Fruit fly (Drosophila melanogaster): Measurements from ENCODE around the gene Dys.
A peak's percentile ranks its signal among the peaks of the same experiment; 100 is the strongest.

Dys gene

DNA sequence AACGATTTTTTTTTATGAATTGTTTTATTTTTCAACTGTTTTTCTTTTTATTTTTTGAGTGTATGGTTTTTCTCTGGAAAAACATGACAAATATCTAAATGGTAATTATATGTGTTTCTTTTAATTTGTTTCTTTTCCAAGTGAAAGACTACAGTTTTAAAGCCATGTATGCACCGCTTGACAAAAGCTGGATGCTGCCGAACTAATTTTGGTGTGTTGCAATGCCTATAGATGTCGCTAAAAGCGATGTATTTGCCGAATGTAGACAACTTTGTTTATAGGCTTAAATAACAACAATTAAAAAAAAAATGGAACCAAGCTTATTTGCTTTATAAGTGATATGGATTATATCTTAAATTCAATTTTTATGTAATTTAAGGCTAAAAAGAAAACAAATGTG is 30.1 kb downstream of the Dys start, which contains the start of gene CG15025 (continued):
- TF ChIP-seq CG9817 (tag; optimal IDR thresholded peaks at IDR 0.05) = peak; percentile 50
- TF ChIP-seq CG18011 (GFP tag; optimal IDR thresholded peaks at IDR 0.05) = peak; percentile 97
- TF ChIP-seq Dek (tag; optimal IDR thresholded peaks at IDR 0.05) = peak; percentile 29
- TF ChIP-seq slp2 (GFP tag; optimal IDR thresholded peaks at IDR 0.05) = peak; percentile 7
- no peak for TF ChIP-seq mirr (GFP tag; optimal IDR thresholded peaks at IDR 0.05)
- TF ChIP-seq Bgb (GFP tag; IDR thresholded peaks at IDR 0.05; ENCODE audit: partially characterized antibody) = peak; percentile 69
- 0 out of 2 replicates have a peak, but pooled peaks have one; percentile 26 for TF ChIP-seq al (GFP tag; IDR thresholded peaks at IDR 0.05)
- TF ChIP-seq ro (GFP tag; IDR thresholded peaks at IDR 0.05) = no peak
- TF ChIP-seq unpg (GFP tag; optimal IDR thresholded peaks at IDR 0.05) = peak; percentile 16
- TF ChIP-seq CG6689 (GFP tag; IDR thresholded peaks at IDR 0.05) = no peak
- TF ChIP-seq HmgZ (tag; optimal IDR thresholded peaks at IDR 0.05) = peak; percentile 20
- TF ChIP-seq klu (GFP tag; IDR thresholded peaks at IDR 0.05) = 0 out of 2 replicates have a peak, but pooled peaks have one; percentile 13
- TF ChIP-seq CG16813 (GFP tag; IDR thresholded peaks at IDR 0.05; ENCODE audit: partially characterized antibody) = peak; percentile 54
- peak; percentile 8 for TF ChIP-seq CG12659 (GFP tag; optimal IDR thresholded peaks at IDR 0.05)
- TF ChIP-seq CG8944 (GFP tag; optimal IDR thresholded peaks at IDR 0.05) = peak; percentile 31
- peak; percentile 10 for TF ChIP-seq Chrac-16 (GFP tag; optimal IDR thresholded peaks at IDR 0.05)
- TF ChIP-seq PHDP (tag; optimal IDR thresholded peaks at IDR 0.05) = peak; percentile 24
- TF ChIP-seq CG7372 (GFP tag; IDR thresholded peaks at IDR 0.05) = peak; percentile 12; the same call in 1 of the 2 replicates
- peak in 1 of 2 experiments; percentile 22 for TF ChIP-seq Pdp1 (GFP tag; optimal IDR thresholded peaks at IDR 0.05)
- no peak for TF ChIP-seq Taf1 (GFP tag; IDR thresholded peaks at IDR 0.05)
- peak; percentile 31 for TF ChIP-seq Dip3 (GFP tag; optimal IDR thresholded peaks at IDR 0.05)
- TF ChIP-seq fd102C (GFP tag; optimal IDR thresholded peaks at IDR 0.05) = no peak
- 0 out of 2 replicates have a peak, but pooled peaks have one; percentile 12 for TF ChIP-seq tna (GFP tag; IDR thresholded peaks at IDR 0.05; ENCODE audit: partially characterized antibody)
- no peak for TF ChIP-seq sd (tag; optimal IDR thresholded peaks at IDR 0.05)
- TF ChIP-seq CG2199 (GFP tag; IDR thresholded peaks at IDR 0.05) = peak; percentile 97
- TF ChIP-seq Hey (tag; optimal IDR thresholded peaks at IDR 0.05) = no peak
- TF ChIP-seq Atf6 (GFP tag; IDR thresholded peaks at IDR 0.05) = no peak
- TF ChIP-seq h (optimal IDR thresholded peaks at IDR 0.05) = no peak
- TF ChIP-seq cad (GFP tag; optimal IDR thresholded peaks at IDR 0.05) = peak; percentile 64
- no peak for TF ChIP-seq Dad (GFP tag; optimal IDR thresholded peaks at IDR 0.05)
- TF ChIP-seq CG4617 (GFP tag; optimal IDR thresholded peaks at IDR 0.05; ENCODE audit: borderline replicate concordance) = no peak
- no peak for TF ChIP-seq oc (tag; optimal IDR thresholded peaks at IDR 0.05)
- no peak for TF ChIP-seq psq (GFP tag; optimal IDR thresholded peaks at IDR 0.05)
- TF ChIP-seq crp (GFP tag; optimal IDR thresholded peaks at IDR 0.05) = peak in 1 of 2 experiments; percentile 42
- TF ChIP-seq CG18619 (GFP tag; optimal IDR thresholded peaks at IDR 0.05) = no peak
- TF ChIP-seq CG7928 (GFP tag; optimal IDR thresholded peaks at IDR 0.05) = no peak
- peak; percentile 60 for TF ChIP-seq Abd-B (GFP tag; optimal IDR thresholded peaks at IDR 0.05)
- TF ChIP-seq amos (GFP tag; IDR thresholded peaks at IDR 0.05; ENCODE audit: partially characterized antibody) = peak; percentile 61
- TF ChIP-seq CG8388 (GFP tag; optimal IDR thresholded peaks at IDR 0.05) = no peak
- no peak for TF ChIP-seq Med (GFP tag)
- no peak for TF ChIP-seq tap (tag; optimal IDR thresholded peaks at IDR 0.05)
- no peak for TF ChIP-seq Atf3 (GFP tag; optimal IDR thresholded peaks at IDR 0.05)
- TF ChIP-seq repo (GFP tag; optimal IDR thresholded peaks at IDR 0.05) = no peak
- no peak for TF ChIP-seq ac (GFP tag; optimal IDR thresholded peaks at IDR 0.05)
- TF ChIP-seq CG10959 (GFP tag; IDR thresholded peaks at IDR 0.05) = no peak
- TF ChIP-seq ci (GFP tag; IDR thresholded peaks at IDR 0.05) = no peak
- TF ChIP-seq trh (GFP tag; optimal IDR thresholded peaks at IDR 0.05) = no peak
- TF ChIP-seq sob (GFP tag; IDR thresholded peaks at IDR 0.05) = peak; percentile 48; the same call in 1 of the 2 replicates
- TF ChIP-seq tio (GFP tag; optimal IDR thresholded peaks at IDR 0.05) = peak; percentile 14
- no peak for TF ChIP-seq slou (GFP tag; optimal IDR thresholded peaks at IDR 0.05)
- TF ChIP-seq bcd (GFP tag; optimal IDR thresholded peaks at IDR 0.05) = peak; percentile 29
